Fruit fly (Drosophila melanogaster): ENCODE measurements around the gene Drsl4.
A peak's percentile ranks its signal among the peaks of the same experiment; 100 is the strongest.

- TF ChIP-seq Blimp-1 (GFP tag; optimal IDR thresholded peaks at IDR 0.05): peak; percentile 59
- no peak for TF ChIP-seq net (GFP tag; optimal IDR thresholded peaks at IDR 0.05)
- no peak for TF ChIP-seq CG10631 (GFP tag; optimal IDR thresholded peaks at IDR 0.05)
- no peak for TF ChIP-seq CG6808 (GFP tag; optimal IDR thresholded peaks at IDR 0.05)
- peak; percentile 17 for TF ChIP-seq achi (GFP tag; optimal IDR thresholded peaks at IDR 0.05)
- TF ChIP-seq Ets96B (tag; optimal IDR thresholded peaks at IDR 0.05): no peak
- TF ChIP-seq CG6854 (GFP tag; optimal IDR thresholded peaks at IDR 0.05): no peak
- TF ChIP-seq dsx (GFP tag; optimal IDR thresholded peaks at IDR 0.05; ENCODE audit: poor library complexity, severe bottlenecking): no peak
Measured at dm6 chr3L:3274463-3275177, 40.8 kb upstream of the Drsl4 start.

Measured in whole organism, prepupa.